Worm (Caenorhabditis elegans): ENCODE data around the gene mrps-26.

ce11 chrIII:5190671-5191174, 43.7 kb upstream of the mrps-26 start, which contains the start of gene hira-1:
- TF ChIP-seq him-1 (tag; optimal IDR thresholded peaks at IDR 0.05) (no peak), W03F9.2 (tag; optimal IDR thresholded peaks at IDR 0.05) (peak; percentile 45)

Measured in whole organism, L4/young adult.